Fruit fly (Drosophila melanogaster): Measurements from ENCODE around the gene hwt.
A peak's percentile ranks its signal among the peaks of the same experiment; 100 is the strongest.

The hwt gene

dm6 chrX:12472244-12472736, 96.0 kb downstream of the hwt start (continued):
- no peak for TF ChIP-seq sc (optimal IDR thresholded peaks at IDR 0.05)
- TF ChIP-seq sc (GFP tag; optimal IDR thresholded peaks at IDR 0.05), result peak; percentile 78
- TF ChIP-seq odd (GFP tag; optimal IDR thresholded peaks at IDR 0.05), result peak; percentile 88
- TF ChIP-seq Hr51 (GFP tag; optimal IDR thresholded peaks at IDR 0.05), result peak; percentile 55 to 96
- peak; percentile 9 for TF ChIP-seq CG8944 (GFP tag; optimal IDR thresholded peaks at IDR 0.05)
- TF ChIP-seq CG4360 (GFP tag; IDR thresholded peaks at IDR 0.05), result peak; percentile 72
- TF ChIP-seq NfI (GFP tag; optimal IDR thresholded peaks at IDR 0.05), result peak; percentile 92
- TF ChIP-seq TFAM (GFP tag; optimal IDR thresholded peaks at IDR 0.05), result peak; percentile 53
- TF ChIP-seq H2.0 (GFP tag; IDR thresholded peaks at IDR 0.05), result peak; percentile 92
- peak; percentile 84 for TF ChIP-seq CG2875 (GFP tag; optimal IDR thresholded peaks at IDR 0.05)
- TF ChIP-seq CG10959 (GFP tag; IDR thresholded peaks at IDR 0.05), result peak; percentile 82
- peak; percentile 89 for TF ChIP-seq CG12942 (GFP tag; optimal IDR thresholded peaks at IDR 0.05)
- peak; percentile 95 for TF ChIP-seq CG10147 (GFP tag; optimal IDR thresholded peaks at IDR 0.05)
- TF ChIP-seq ttk (GFP tag; IDR thresholded peaks at IDR 0.05), result peak; percentile 94
- peak; percentile 71 for TF ChIP-seq Jarid2 (GFP tag; optimal IDR thresholded peaks at IDR 0.05)
- peak; percentile 70 for TF ChIP-seq CG10462 (GFP tag; optimal IDR thresholded peaks at IDR 0.05)
- TF ChIP-seq HmgZ (tag; optimal IDR thresholded peaks at IDR 0.05), result peak; percentile 96
- TF ChIP-seq CG15601 (tag; optimal IDR thresholded peaks at IDR 0.05), result peak; percentile 89
- TF ChIP-seq CG4404 (GFP tag; IDR thresholded peaks at IDR 0.05), result peak; percentile 85
- TF ChIP-seq ap (GFP tag; IDR thresholded peaks at IDR 0.05), result peak; percentile 88
- peak; percentile 68 for TF ChIP-seq CG18764 (GFP tag; optimal IDR thresholded peaks at IDR 0.05)
- TF ChIP-seq psq (GFP tag; optimal IDR thresholded peaks at IDR 0.05), result peak; percentile 60
- no peak for TF ChIP-seq h (optimal IDR thresholded peaks at IDR 0.05)
- peak; percentile 98 for TF ChIP-seq CG2678 (tag; optimal IDR thresholded peaks at IDR 0.05)
- TF ChIP-seq CG34422 (GFP tag; IDR thresholded peaks at IDR 0.05), result peak; percentile 96
- no peak for TF ChIP-seq BEAF-32 (GFP tag; optimal IDR thresholded peaks at IDR 0.05)
- peak; percentile 97 for TF ChIP-seq dmrt99B (tag; optimal IDR thresholded peaks at IDR 0.05)
- peak; percentile 42 for TF ChIP-seq Antp (GFP tag; optimal IDR thresholded peaks at IDR 0.05)
- peak; percentile 76; the same call in 2 of the 3 replicates for TF ChIP-seq Optix (GFP tag; IDR thresholded peaks at IDR 0.05)
- TF ChIP-seq bbx (GFP tag; IDR thresholded peaks at IDR 0.05; ENCODE audit: partially characterized antibody), result no peak
- TF ChIP-seq crc (GFP tag; optimal IDR thresholded peaks at IDR 0.05), result no peak
- TF ChIP-seq CG14667 (GFP tag; IDR thresholded peaks at IDR 0.05), result peak; percentile 89
- TF ChIP-seq CG4820 (GFP tag; optimal IDR thresholded peaks at IDR 0.05), result peak; percentile 90
- peak; percentile 90 for TF ChIP-seq CG15514 (GFP tag; optimal IDR thresholded peaks at IDR 0.05)
- TF ChIP-seq CG11398 (GFP tag; optimal IDR thresholded peaks at IDR 0.05), result no peak
- TF ChIP-seq bigmax (GFP tag; optimal IDR thresholded peaks at IDR 0.05), result peak; percentile 41
- TF ChIP-seq wdn (GFP tag; IDR thresholded peaks at IDR 0.05), result peak; percentile 91
- peak; percentile 42 for TF ChIP-seq CG10431 (GFP tag; optimal IDR thresholded peaks at IDR 0.05)
- peak; percentile 93 for TF ChIP-seq CG18262 (tag; optimal IDR thresholded peaks at IDR 0.05)
- peak; percentile 94 for TF ChIP-seq sug (tag; optimal IDR thresholded peaks at IDR 0.05)
- TF ChIP-seq lab (GFP tag; optimal IDR thresholded peaks at IDR 0.05), result peak; percentile 97
- TF ChIP-seq klu (GFP tag; IDR thresholded peaks at IDR 0.05), result peak; percentile 94
- peak; percentile 23 for TF ChIP-seq luna (GFP tag; optimal IDR thresholded peaks at IDR 0.05)
- peak; percentile 74 for TF ChIP-seq dmrt11E (tag; optimal IDR thresholded peaks at IDR 0.05)
- no peak for TF ChIP-seq CG14965 (GFP tag; optimal IDR thresholded peaks at IDR 0.05; ENCODE audit: borderline replicate concordance)
- peak; percentile 92 for TF ChIP-seq Xbp1 (GFP tag; optimal IDR thresholded peaks at IDR 0.05)
- TF ChIP-seq CG3995 (GFP tag; optimal IDR thresholded peaks at IDR 0.05), result peak; percentile 72
- no peak for TF ChIP-seq Dp (GFP tag; optimal IDR thresholded peaks at IDR 0.05)
- TF ChIP-seq CG9437 (GFP tag; optimal IDR thresholded peaks at IDR 0.05), result peak; percentile 91
- TF ChIP-seq CG10274 (GFP tag; optimal IDR thresholded peaks at IDR 0.05), result peak; percentile 80
- peak; percentile 93 for TF ChIP-seq phol (tag; optimal IDR thresholded peaks at IDR 0.05)
